Worm (Caenorhabditis elegans) whole organism, L1 larva: ENCODE measurements around the gene D1054.5.

Experiments
- dpl-1 ChIP-seq, 3 experiments: fragments of 150-350 bp in 2 of 3; sonication (generic microtip) in 1 of 3; optimal IDR thresholded peaks; 2 replicates each; lab custom pipeline; 2014 to 2017; ENCODE audit warnings: missing biosample characterization in 3 of 3, missing genetic modification characterization in 3 of 3, missing genetic modification reagents in 3 of 3
- lsy-2 ChIP-seq, 2 experiments: fragments of 150-350 bp; optimal IDR thresholded peaks; 2 replicates each; lab custom pipeline; 2014; ENCODE audit warnings: missing biosample characterization in 2 of 2, missing genetic modification characterization in 2 of 2
- mdl-1 ChIP-seq, 2 experiments: fragments of 150-350 bp; optimal IDR thresholded peaks; 2 replicates each; lab custom pipeline; 2014 to 2017; ENCODE audit warnings: missing biosample characterization in 2 of 2, missing genetic modification characterization in 2 of 2, inconsistent platforms in 1 of 2
- nhr-237 ChIP-seq: fragments of 150-350 bp; optimal IDR thresholded peaks from 2 replicates; lab custom pipeline; 2014; ENCODE audit warnings: missing biosample characterization, missing genetic modification characterization
- rnt-1 ChIP-seq: sonication (generic microtip); optimal IDR thresholded peaks from 2 replicates; lab custom pipeline; 2016; ENCODE audit warnings: mild to moderate bottlenecking, missing genetic modification characterization, moderate library complexity, missing compliant biosample characterization
- skn-1 ChIP-seq: fragments of 150-350 bp; optimal IDR thresholded peaks from 2 replicates; lab custom pipeline; 2014; ENCODE audit warnings: missing biosample characterization, missing genetic modification characterization
- tbx-2 ChIP-seq: sonication (generic microtip); optimal IDR thresholded peaks from 2 replicates; lab custom pipeline; 2016; ENCODE audit warnings: missing genetic modification characterization, missing compliant biosample characterization

- TF ChIP-seq lsy-2 (tag; optimal IDR thresholded peaks at IDR 0.05; lab: Kevin White, UChicago) (peak in 1 of 2 experiments; percentile 30), dpl-1 (GFP tag; optimal IDR thresholded peaks at IDR 0.05; lab: Kevin White, UChicago) (no peak), nhr-237 (tag; lab: Kevin White, UChicago) (no peak), tbx-2 (no peak), mdl-1 (tag; optimal IDR thresholded peaks at IDR 0.05; lab: Kevin White, UChicago) (peak in 1 of 2 experiments; percentile 58), rnt-1 (no peak), skn-1 (peak; percentile 51)
These were observed 53.2 kb downstream of the D1054.5 start for ce11 chrV:10723181-10723580.
